Worm (Caenorhabditis elegans) whole organism, L4/young adult: ENCODE measurements around the gene osta-2.

ENCODE experiments used
- W03F9.2 ChIP-seq: fragments of 150-350 bp; optimal IDR thresholded peaks from 2 replicates; lab custom pipeline; 2014; ENCODE audit warnings: missing biosample characterization, missing genetic modification characterization
- dao-5 ChIP-seq: sonication (generic microtip); optimal IDR thresholded peaks from 2 replicates; lab custom pipeline; 2016; ENCODE audit warnings: missing genotype, missing genetic modification characterization, moderate library complexity, missing compliant biosample characterization
- him-1 ChIP-seq: sonication (generic microtip); optimal IDR thresholded peaks from 2 replicates; lab custom pipeline; 2016; ENCODE audit warnings: missing genotype, missing genetic modification reagents, missing genetic modification characterization, missing compliant biosample characterization

Gene osta-2

DNA sequence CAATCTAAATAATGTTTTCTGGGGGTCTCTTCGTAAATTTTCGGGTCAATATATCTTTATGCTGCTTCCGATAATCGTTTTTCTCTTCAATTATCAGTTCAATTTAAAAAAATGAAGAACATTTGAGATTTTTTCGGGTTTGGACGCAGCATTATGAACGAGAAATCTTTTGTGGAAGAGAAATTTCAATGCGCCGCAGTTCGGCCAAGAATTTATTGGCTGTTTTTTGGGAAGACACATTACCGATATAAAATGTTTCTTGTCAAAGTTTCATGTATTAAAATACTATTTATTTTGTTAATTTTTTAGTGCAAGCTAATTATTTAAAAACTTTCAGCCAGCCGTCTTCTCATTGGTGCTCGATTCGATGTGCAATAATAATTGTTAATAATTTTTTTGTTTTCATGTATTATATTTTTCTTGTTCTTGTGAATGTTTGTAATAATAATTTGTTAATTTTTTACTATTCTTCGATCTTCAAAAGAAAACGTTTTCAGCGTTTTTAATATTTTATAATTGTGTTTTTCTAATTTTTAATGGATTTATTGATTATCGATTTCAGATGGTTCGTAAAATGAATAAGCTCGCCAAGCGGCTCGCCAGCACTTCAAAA, 8.4 kb downstream of the osta-2 start, which contains the start of the genes C18A3.10 and C18A3.3:
Gene C18A3.10, minus strand, starts transcription at position 101 of the 613 bp plus-strand sequence.
Gene C18A3.3, plus strand, starts transcription at position 563 of the 613 bp plus-strand sequence.
- no peak for TF ChIP-seq him-1 (tag; lab: Kevin White, UChicago)
- TF ChIP-seq W03F9.2 (tag; lab: Kevin White, UChicago), result no peak
- TF ChIP-seq dao-5, result no peak

DNA sequence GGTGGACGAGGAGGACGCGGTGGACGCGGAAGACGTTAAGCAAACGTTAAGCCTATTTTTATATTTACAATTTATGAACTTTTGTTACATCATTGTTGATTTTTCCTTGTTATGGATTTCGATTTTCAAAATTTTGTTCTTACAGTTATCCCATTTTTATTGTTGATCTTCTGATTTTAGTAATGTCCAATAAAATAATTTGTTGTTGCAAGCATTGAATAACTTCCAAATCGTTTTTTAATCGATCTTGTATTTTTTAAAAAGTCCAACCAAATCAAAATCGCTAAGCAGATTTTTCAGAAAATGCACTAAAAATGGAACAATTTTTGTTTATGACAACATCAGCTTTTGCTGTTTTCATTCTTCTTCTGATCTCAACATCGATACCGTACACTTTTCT, 10.3 kb downstream of the osta-2 start, which contains the start of gene zipt-3:
Gene zipt-3, plus strand, starts transcription at position 301 of the 400 bp plus-strand sequence.
- TF ChIP-seq dao-5 (no peak), W03F9.2 (tag; lab: Kevin White, UChicago) (no peak), him-1 (tag; lab: Kevin White, UChicago) (no peak)

DNA sequence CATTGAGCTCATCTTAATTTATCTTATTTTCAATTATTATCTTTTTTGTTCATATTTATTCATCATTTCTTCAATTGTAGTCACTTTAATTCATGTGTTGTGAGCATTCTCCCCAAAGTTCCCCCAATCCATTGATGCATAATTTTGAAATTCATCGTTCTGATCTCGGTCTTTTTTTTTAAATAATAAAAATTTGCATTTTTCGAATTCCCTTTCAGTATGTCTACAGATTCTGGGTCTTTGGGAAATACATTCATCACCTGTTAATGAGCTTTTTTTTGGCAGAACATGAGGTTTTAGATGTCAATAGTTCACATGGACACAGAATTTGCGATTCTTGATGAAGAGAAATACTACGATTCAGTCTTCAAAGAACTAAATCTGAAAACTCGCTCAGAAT, 12.4 kb downstream of the osta-2 start, which contains the start of gene damt-1:
Gene damt-1, plus strand, starts transcription at position 301 of the 400 bp plus-strand sequence.
- TF ChIP-seq W03F9.2 (tag; lab: Kevin White, UChicago) (no peak), him-1 (tag; lab: Kevin White, UChicago) (no peak), dao-5 (no peak)

- TF ChIP-seq W03F9.2 (tag; lab: Kevin White, UChicago), result no peak
- peak; percentile 83 for TF ChIP-seq him-1 (tag; lab: Kevin White, UChicago)
- TF ChIP-seq dao-5, result no peak
Observed at ce11 chrII:5725094-5725493, 17.6 kb downstream of the osta-2 start.

- TF ChIP-seq him-1 (tag; lab: Kevin White, UChicago), result peak; percentile 1
- TF ChIP-seq dao-5, result no peak
- TF ChIP-seq W03F9.2 (tag; lab: Kevin White, UChicago), result no peak
Observed at ce11 chrII:5727707-5728106, 20.2 kb downstream of the osta-2 start, which contains the start of gene rab-3. rab-3 (minus strand) TSS chrII:5727853.

ce11 chrII:5730343-5731083, 23.0 kb downstream of the osta-2 start, which contains the start of the genes C18A3.7 and C18A3.11:
C18A3.7 (minus strand) TSS chrII:5730443.
C18A3.11 (plus strand) TSS chrII:5731033.
- TF ChIP-seq him-1 (tag; lab: Kevin White, UChicago) (no peak), W03F9.2 (tag; lab: Kevin White, UChicago) (no peak), dao-5 (no peak)

- TF ChIP-seq dao-5, result no peak
- TF ChIP-seq W03F9.2 (tag; lab: Kevin White, UChicago), result no peak
- no peak for TF ChIP-seq him-1 (tag; lab: Kevin White, UChicago)
Observed at ce11 chrII:5734883-5735282, 27.4 kb downstream of the osta-2 start.

- TF ChIP-seq him-1 (tag; lab: Kevin White, UChicago), result no peak
- TF ChIP-seq W03F9.2 (tag; lab: Kevin White, UChicago), result no peak
Observed at ce11 chrII:5735744-5736143, 28.3 kb downstream of the osta-2 start.

ce11 chrII:5736599-5736998, 29.1 kb downstream of the osta-2 start:
- TF ChIP-seq him-1 (tag; lab: Kevin White, UChicago) (no peak), dao-5 (no peak), W03F9.2 (tag; lab: Kevin White, UChicago) (no peak)

- TF ChIP-seq dao-5, result no peak
- no peak for TF ChIP-seq him-1 (tag; lab: Kevin White, UChicago)
- no peak for TF ChIP-seq W03F9.2 (tag; lab: Kevin White, UChicago)
Observed at ce11 chrII:5738795-5739194, 31.3 kb downstream of the osta-2 start, which contains the start of gene hlh-14. hlh-14 (minus strand) TSS chrII:5738895.

ce11 chrII:5742767-5743166, 35.3 kb downstream of the osta-2 start:
- TF ChIP-seq him-1 (tag; lab: Kevin White, UChicago) (no peak), dao-5 (no peak), W03F9.2 (tag; lab: Kevin White, UChicago) (no peak)

DNA sequence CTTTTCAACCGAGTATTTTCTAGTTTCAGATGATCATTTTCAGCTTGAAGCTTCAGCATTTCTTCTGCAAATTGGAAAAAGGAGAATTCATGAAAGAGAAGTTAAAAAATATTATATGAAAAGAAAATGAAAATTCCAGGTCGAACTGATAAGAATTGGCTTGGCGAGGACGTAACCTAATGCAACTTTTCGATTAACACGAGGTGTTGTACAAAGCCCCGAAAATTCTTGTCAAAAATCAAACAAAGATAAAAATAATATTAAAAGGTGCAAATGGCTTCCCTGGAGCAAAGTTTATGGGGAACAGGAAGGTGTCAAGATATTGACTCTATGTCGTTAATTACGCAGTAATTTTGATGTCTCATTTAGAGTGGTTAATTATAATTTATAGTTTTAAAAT, 36.9 kb downstream of the osta-2 start:
- TF ChIP-seq him-1 (tag; lab: Kevin White, UChicago) (no peak), W03F9.2 (tag; lab: Kevin White, UChicago) (no peak), dao-5 (no peak)

DNA sequence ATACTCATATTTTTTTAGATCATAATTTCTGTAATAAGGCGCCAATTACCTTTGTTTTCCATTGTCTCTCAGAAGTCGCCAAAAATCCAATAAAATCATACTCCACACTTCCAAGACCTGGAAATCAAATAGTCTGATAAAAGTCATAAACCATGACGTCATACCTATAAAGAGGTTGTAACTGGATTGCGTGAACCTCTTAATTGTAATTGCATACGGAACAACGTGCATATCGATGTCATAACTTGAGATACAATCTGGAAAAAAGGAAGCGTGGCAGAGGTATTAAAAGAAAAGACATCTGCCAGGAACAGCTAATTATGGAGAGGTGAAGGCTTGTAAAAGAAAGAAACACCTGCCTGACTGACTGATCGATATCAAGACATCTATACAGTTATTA, 37.6 kb downstream of the osta-2 start, which contains the start of gene F10C1.9:
Gene F10C1.9, minus strand, starts transcription at position 197 of the 400 bp plus-strand sequence.
- TF ChIP-seq W03F9.2 (tag; lab: Kevin White, UChicago), result no peak
- no peak for TF ChIP-seq dao-5
- no peak for TF ChIP-seq him-1 (tag; lab: Kevin White, UChicago)

DNA sequence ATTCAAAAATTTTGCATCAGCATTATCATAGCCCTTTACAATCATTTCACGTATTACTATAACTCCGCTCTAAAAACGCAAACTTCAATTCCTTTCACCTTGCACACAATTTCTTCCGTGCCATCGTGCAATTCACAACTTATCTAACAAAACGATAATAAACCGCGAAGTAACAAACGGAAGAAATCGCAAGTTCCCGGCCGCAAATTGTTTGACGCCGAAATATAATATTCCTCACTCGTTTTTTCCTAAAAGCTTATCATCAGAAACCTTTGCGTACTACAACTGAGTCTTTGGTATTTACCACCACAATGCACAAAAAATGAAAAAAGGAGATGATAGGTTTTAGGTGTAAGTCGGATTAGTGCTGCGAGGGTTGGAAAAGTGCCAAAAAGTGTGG, 39.8 kb downstream of the osta-2 start:
- TF ChIP-seq dao-5 (no peak), W03F9.2 (tag; lab: Kevin White, UChicago) (no peak), him-1 (tag; lab: Kevin White, UChicago) (no peak)
